Worm (Caenorhabditis elegans) whole organism, L3 larva: ENCODE results near the gene lgc-8.
A peak's percentile ranks its signal among the peaks of the same experiment; 100 is the strongest.

ENCODE experiments used
- ZK546.5 ChIP-seq: sonication (generic microtip); optimal IDR thresholded peaks from 2 replicates; lab custom pipeline; 2017; ENCODE audit warnings: missing biosample characterization, missing genetic modification characterization
- aly-2 ChIP-seq: fragments of 150-350 bp; optimal IDR thresholded peaks from 2 replicates; lab custom pipeline; 2014; ENCODE audit warnings: missing biosample characterization, missing genetic modification characterization
- ceh-16 ChIP-seq: sonication (generic microtip); optimal IDR thresholded peaks from 2 replicates; lab custom pipeline; 2017; ENCODE audit warnings: missing biosample characterization, missing genetic modification characterization
- ceh-28 ChIP-seq: fragments of 150-350 bp; optimal IDR thresholded peaks from 2 replicates; lab custom pipeline; 2014; ENCODE audit warnings: missing biosample characterization, missing genetic modification reagents, missing genetic modification characterization
- ceh-82 ChIP-seq: fragments of 150-350 bp; optimal IDR thresholded peaks from 2 replicates; lab custom pipeline; 2014; ENCODE audit warnings: missing biosample characterization, missing genetic modification characterization
- ceh-9 ChIP-seq: sonication (generic microtip); optimal IDR thresholded peaks from 2 replicates; lab custom pipeline; 2018; ENCODE audit warnings: missing biosample characterization, missing genetic modification characterization
- daf-12 ChIP-seq: fragments of 150-350 bp; optimal IDR thresholded peaks from 2 replicates; lab custom pipeline; 2014; ENCODE audit warnings: missing biosample characterization, missing genetic modification reagents, missing genetic modification characterization
- egl-27 ChIP-seq: sonication (generic microtip); optimal IDR thresholded peaks from 4 replicates; lab custom pipeline; 2017; ENCODE audit warnings: missing biosample characterization, missing genetic modification reagents, missing genetic modification characterization
- egl-5 ChIP-seq: fragments of 150-350 bp; optimal IDR thresholded peaks from 2 replicates; lab custom pipeline; 2017; ENCODE audit warnings: missing biosample characterization, missing genetic modification reagents, missing genetic modification characterization, inconsistent platforms
- elt-1 ChIP-seq: fragments of 150-350 bp; optimal IDR thresholded peaks from 2 replicates; lab custom pipeline; 2014; ENCODE audit warnings: missing biosample characterization, missing genetic modification characterization
- elt-2 ChIP-seq: sonication (generic microtip); optimal IDR thresholded peaks from 2 replicates; lab custom pipeline; 2016; ENCODE audit warnings: missing genetic modification reagents, mild to moderate bottlenecking, missing genetic modification characterization, missing compliant biosample characterization
- elt-3 ChIP-seq, 3 experiments: fragments of 150-350 bp in 1 of 3; sonication (generic microtip) in 2 of 3; optimal IDR thresholded peaks; 2 replicates in 2 of 3; 4 replicates in 1 of 3; lab custom pipeline; 2014 to 2017; ENCODE audit warnings: missing biosample characterization in 3 of 3, missing genetic modification characterization in 3 of 3
- eor-1 ChIP-seq, 2 experiments: fragments of 150-350 bp; optimal IDR thresholded peaks; 2 replicates each; lab custom pipeline; 2014 to 2018; ENCODE audit warnings: missing biosample characterization in 2 of 2, missing genetic modification characterization in 2 of 2
- fkh-10 ChIP-seq: sonication (generic microtip); optimal IDR thresholded peaks from 2 replicates; lab custom pipeline; 2017; ENCODE audit warnings: missing biosample characterization, missing genetic modification reagents, missing genetic modification characterization
- fkh-2 ChIP-seq: fragments of 150-350 bp; optimal IDR thresholded peaks from 2 replicates; lab custom pipeline; 2014; ENCODE audit warnings: missing biosample characterization, missing genetic modification reagents, missing genetic modification characterization
- fos-1 ChIP-seq: fragments of 150-350 bp; optimal IDR thresholded peaks from 2 replicates; lab custom pipeline; 2014; ENCODE audit warnings: missing biosample characterization, missing genetic modification characterization
- hmg-11 ChIP-seq: sonication (generic microtip); optimal IDR thresholded peaks from 2 replicates; lab custom pipeline; 2016; ENCODE audit warnings: missing genetic modification characterization, missing compliant biosample characterization
- jun-1 ChIP-seq: fragments of 150-350 bp; optimal IDR thresholded peaks from 2 replicates; lab custom pipeline; 2014; ENCODE audit warnings: missing biosample characterization, missing genetic modification reagents, missing genetic modification characterization
- lin-15B ChIP-seq: fragments of 150-350 bp; optimal IDR thresholded peaks from 2 replicates; lab custom pipeline; 2014; ENCODE audit warnings: missing biosample characterization, missing genetic modification characterization
- lin-39 ChIP-seq: fragments of 150-350 bp; optimal IDR thresholded peaks from 2 replicates; lab custom pipeline; 2018; ENCODE audit warnings: missing biosample characterization, missing genetic modification reagents, missing genetic modification characterization
- lsy-12 ChIP-seq: sonication (generic microtip); optimal IDR thresholded peaks from 2 replicates; lab custom pipeline; 2016; ENCODE audit warnings: mild to moderate bottlenecking, missing genetic modification characterization, missing compliant biosample characterization
- mdl-1 ChIP-seq: fragments of 150-350 bp; optimal IDR thresholded peaks from 2 replicates; lab custom pipeline; 2014; ENCODE audit warnings: missing biosample characterization, missing genetic modification characterization
- mml-1 ChIP-seq: fragments of 150-350 bp; sonication (generic microtip); optimal IDR thresholded peaks from 3 replicates; lab custom pipeline; 2014; ENCODE audit warnings: missing biosample characterization, missing genetic modification characterization
- nhr-12 ChIP-seq: fragments of 150-350 bp; optimal IDR thresholded peaks from 2 replicates; lab custom pipeline; 2014; ENCODE audit warnings: missing biosample characterization, missing genetic modification characterization
- nhr-237 ChIP-seq: fragments of 150-350 bp; optimal IDR thresholded peaks from 2 replicates; lab custom pipeline; 2014; ENCODE audit warnings: missing biosample characterization, missing genetic modification characterization
- nhr-25 ChIP-seq: sonication (generic microtip); optimal IDR thresholded peaks from 2 replicates; lab custom pipeline; 2017; ENCODE audit warnings: missing biosample characterization, missing genetic modification characterization
- nhr-28 ChIP-seq: fragments of 150-350 bp; optimal IDR thresholded peaks from 2 replicates; lab custom pipeline; 2014; ENCODE audit warnings: missing biosample characterization, missing genetic modification characterization
- nhr-67 ChIP-seq: fragments of 150-350 bp; optimal IDR thresholded peaks from 2 replicates; lab custom pipeline; 2014; ENCODE audit warnings: missing biosample characterization, missing genetic modification characterization
- nhr-76 ChIP-seq: fragments of 150-350 bp; sonication (generic microtip); optimal IDR thresholded peaks from 5 replicates; lab custom pipeline; 2014; ENCODE audit warnings: missing biosample characterization, missing genetic modification characterization
- nhr-77 ChIP-seq: fragments of 150-350 bp; optimal IDR thresholded peaks from 2 replicates; lab custom pipeline; 2014; ENCODE audit warnings: missing biosample characterization, missing genetic modification characterization
- pha-4 ChIP-seq: fragments of 150-350 bp; optimal IDR thresholded peaks from 2 replicates; lab custom pipeline; 2014; ENCODE audit warnings: missing biosample characterization, missing genetic modification reagents, missing genetic modification characterization
- sea-2 ChIP-seq: fragments of 150-350 bp; sonication (generic microtip); optimal IDR thresholded peaks from 4 replicates; lab custom pipeline; 2014; ENCODE audit warnings: missing biosample characterization, missing genetic modification reagents, missing genetic modification characterization
- skn-1 ChIP-seq: fragments of 150-350 bp; optimal IDR thresholded peaks from 2 replicates; lab custom pipeline; 2014; ENCODE audit warnings: missing biosample characterization, missing genetic modification characterization
- snpc-4 ChIP-seq: fragments of 150-350 bp; optimal IDR thresholded peaks from 2 replicates; lab custom pipeline; 2014; ENCODE audit warnings: missing biosample characterization, missing genetic modification characterization
- ztf-11 ChIP-seq: fragments of 150-350 bp; optimal IDR thresholded peaks from 2 replicates; lab custom pipeline; 2014; ENCODE audit warnings: missing biosample characterization, missing genetic modification characterization

Gene lgc-8

DNA sequence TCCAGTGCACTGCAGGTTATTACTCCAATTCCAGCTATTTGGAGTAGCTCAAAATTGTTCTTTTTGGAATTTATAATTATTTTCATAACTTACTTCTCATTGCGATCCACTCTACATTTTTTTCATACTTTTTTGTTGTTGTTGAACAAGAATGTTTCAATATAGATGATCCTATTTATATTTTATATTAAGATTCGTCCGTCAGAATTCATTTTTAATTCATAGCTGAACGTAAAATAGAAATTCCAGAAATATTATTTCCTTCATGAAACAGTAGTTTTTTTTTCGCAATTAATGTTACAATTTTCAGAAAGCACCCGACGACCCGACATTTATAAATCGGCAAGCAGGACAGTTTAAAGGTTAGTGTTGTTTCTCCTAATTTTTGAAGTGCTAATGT lies 12.6 kb downstream of the lgc-8 start, which contains the start of gene Y57G11C.42:
Gene Y57G11C.42, plus strand, starts transcription at position 301 of the 400 bp plus-strand sequence.
- TF ChIP-seq nhr-25 (tag; lab: Kevin White, UChicago) = no peak

DNA sequence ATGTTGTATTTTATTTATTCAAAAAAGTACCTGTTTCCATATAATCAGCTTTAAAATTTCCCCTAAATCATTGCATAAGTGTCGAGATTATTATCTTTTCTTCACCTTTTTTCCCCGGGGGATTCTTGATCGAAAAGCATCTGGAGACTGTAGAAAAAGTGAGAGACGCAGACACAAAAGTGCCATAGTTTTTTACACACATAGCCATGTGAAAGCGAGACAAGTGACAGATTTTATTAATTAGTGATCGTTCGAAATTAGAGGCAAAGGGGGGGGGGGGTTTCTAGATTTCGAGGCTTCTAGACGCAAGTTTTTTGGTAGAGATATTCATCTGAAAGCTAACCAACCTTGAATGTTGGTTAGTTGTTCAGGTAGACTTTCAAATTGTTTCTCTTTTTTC lies 13.7 kb downstream of the lgc-8 start:
- TF ChIP-seq ceh-28 (no peak), elt-1 (tag; lab: Kevin White, UChicago) (peak; percentile 68), nhr-25 (tag; lab: Kevin White, UChicago) (peak; percentile 81)

DNA sequence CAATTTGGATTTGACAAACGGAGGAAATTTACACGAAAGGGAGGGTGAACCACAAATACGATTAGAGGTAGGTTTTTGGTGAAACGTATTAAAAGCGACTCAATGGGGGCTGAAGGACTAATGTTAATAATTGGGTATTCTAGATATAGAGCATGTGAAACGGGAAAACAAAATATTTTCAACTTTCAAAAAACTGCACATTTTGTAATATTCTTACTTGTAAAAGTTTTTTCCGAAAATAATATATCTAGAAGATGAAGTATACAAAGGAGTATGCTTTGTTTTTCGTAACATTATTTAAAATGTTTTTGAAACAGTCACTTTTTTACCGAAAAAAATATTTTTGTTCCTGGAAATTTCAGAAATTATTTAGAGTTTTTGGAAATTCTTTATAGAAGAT lies 26.3 kb downstream of the lgc-8 start:
- TF ChIP-seq egl-5 (no peak), nhr-28 (no peak), nhr-77 (tag; lab: Kevin White, UChicago) (no peak), elt-2 (tag; lab: Kevin White, UChicago) (no peak), egl-27 (tag; lab: Kevin White, UChicago) (no peak), daf-12 (tag; lab: Kevin White, UChicago) (no peak), ceh-28 (no peak), aly-2 (tag; lab: Kevin White, UChicago) (no peak), mdl-1 (tag; lab: Kevin White, UChicago) (no peak), ztf-11 (no peak), pha-4 (tag; lab: Kevin White, UChicago) (no peak), fos-1 (tag; lab: Kevin White, UChicago) (no peak), nhr-237 (tag; lab: Kevin White, UChicago) (no peak), snpc-4 (no peak)

DNA sequence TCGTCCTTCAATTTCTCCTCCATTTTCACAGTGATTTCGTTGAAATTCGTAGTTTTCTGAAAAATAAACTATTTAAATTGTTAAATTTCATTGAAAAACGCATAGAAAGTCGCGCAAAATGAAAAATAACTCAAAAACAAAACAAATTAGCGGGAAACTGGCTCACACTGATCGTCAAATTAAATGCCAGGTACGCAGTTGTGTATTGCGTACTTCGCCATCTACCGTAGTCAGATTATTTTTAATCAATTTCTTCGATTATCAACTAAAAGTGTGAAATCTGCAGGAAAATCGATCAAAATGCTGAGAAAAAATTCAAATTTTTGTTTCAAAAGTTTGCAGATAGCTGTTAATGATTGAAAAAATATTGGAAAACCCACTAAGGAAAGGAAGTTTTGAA lies 39.3 kb downstream of the lgc-8 start, which contains the start of gene Y57G11C.499:
Gene Y57G11C.499, minus strand, starts transcription at position 23 of the 400 bp plus-strand sequence.
- TF ChIP-seq mml-1 (tag; lab: Kevin White, UChicago) (no peak), nhr-76 (tag; lab: Kevin White, UChicago) (no peak), fos-1 (tag; lab: Kevin White, UChicago) (no peak), skn-1 (tag; lab: Kevin White, UChicago) (no peak), nhr-28 (no peak), fkh-2 (tag; lab: Kevin White, UChicago) (no peak), lin-15B (tag; lab: Kevin White, UChicago) (no peak), pha-4 (tag; lab: Kevin White, UChicago) (no peak), jun-1 (tag; lab: Kevin White, UChicago) (no peak), ZK546.5 (tag; lab: Kevin White, UChicago) (no peak), ceh-16 (tag; lab: Kevin White, UChicago) (no peak), elt-3 (tag; optimal IDR thresholded peaks at IDR 0.05; lab: Kevin White, UChicago) (no peak), fkh-10 (no peak), ceh-82 (tag; lab: Kevin White, UChicago) (no peak), ceh-9 (tag; lab: Kevin White, UChicago) (no peak), nhr-67 (no peak), hmg-11 (tag; lab: Kevin White, UChicago) (no peak), lin-39 (no peak), daf-12 (tag; lab: Kevin White, UChicago) (no peak), aly-2 (tag; lab: Kevin White, UChicago) (no peak)

DNA sequence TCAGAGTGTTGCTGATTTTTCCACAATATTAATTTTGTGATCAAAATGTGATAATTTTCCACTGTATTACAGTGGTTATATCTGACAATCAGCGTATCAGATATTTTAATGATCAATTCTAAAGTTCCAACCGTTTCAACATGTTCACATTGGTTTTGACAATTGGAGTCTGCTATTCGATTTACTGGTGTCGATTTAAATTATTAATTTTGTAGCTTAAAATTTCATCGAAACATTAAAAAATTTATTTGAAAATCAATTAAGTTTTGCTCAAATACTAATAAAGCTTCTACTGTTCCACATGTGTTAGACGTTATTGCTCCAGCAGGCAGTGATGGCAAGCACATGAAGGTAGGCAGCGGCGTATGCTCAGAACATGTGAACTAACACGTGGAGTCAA lies 42.2 kb downstream of the lgc-8 start:
- TF ChIP-seq nhr-67 (no peak), nhr-25 (tag; lab: Kevin White, UChicago) (no peak), lsy-12 (tag; lab: Kevin White, UChicago) (no peak), ZK546.5 (tag; lab: Kevin White, UChicago) (no peak), pha-4 (tag; lab: Kevin White, UChicago) (no peak), ceh-16 (tag; lab: Kevin White, UChicago) (no peak), nhr-12 (tag; lab: Kevin White, UChicago) (no peak)
- TF ChIP-seq, all 47 proteins: peak for 0

DNA sequence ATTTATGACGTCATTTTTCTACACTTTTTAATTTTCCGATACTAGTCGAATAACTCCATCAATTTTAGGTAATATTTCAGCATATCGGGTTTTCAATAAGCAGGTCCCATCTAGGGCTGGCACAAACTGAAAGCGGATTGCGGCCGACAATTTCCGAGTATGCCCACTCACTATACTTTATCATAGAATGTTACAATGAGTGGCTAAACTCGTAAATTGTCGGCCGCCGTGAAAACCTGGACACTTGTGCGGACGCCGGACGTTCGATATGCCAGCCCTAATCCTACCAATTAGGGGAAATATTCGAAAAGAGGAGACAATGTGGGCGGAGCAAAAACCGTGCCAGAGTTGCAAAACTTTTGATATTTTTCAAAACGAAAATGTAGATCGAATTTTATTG lies 44.1 kb downstream of the lgc-8 start:
- no peak for TF ChIP-seq fkh-10
- no peak for TF ChIP-seq ceh-16 (tag; lab: Kevin White, UChicago)
- no peak for TF ChIP-seq elt-3 (tag; optimal IDR thresholded peaks at IDR 0.05; lab: Kevin White, UChicago)
- no peak for TF ChIP-seq sea-2 (GFP tag; lab: Kevin White, UChicago)
- no peak for TF ChIP-seq eor-1 (tag; optimal IDR thresholded peaks at IDR 0.05; lab: Kevin White, UChicago)
